Worm (Caenorhabditis elegans): ENCODE results near the gene W02F12.4.

Gene W02F12.4

DNA sequence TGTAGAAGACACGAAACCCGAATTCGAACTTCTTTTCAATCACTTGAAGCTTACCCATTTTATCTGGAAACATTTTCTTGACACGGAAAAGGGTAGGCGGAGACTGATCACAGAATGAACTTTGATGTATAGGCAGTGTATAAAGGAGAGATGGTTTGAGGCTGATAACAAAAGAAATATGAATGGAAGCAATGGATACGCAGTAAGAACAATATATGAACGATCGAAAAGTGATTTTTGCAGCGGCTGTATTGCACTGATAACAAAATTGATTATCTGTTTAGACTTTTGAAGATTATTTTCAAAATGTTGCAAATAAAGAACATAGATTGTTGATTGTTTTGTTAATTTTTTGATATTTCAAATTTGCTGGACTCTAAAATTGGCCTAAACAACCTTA, 41.0 kb downstream of the W02F12.4 start, which contains the start of gene pmp-5:
Gene pmp-5 (minus strand): TSS at position 63 of the 400 bp plus-strand sequence.
- no peak for TF ChIP-seq M03D4.4 (tag; optimal IDR thresholded peaks at IDR 0.05)
- TF ChIP-seq mep-1 (tag; optimal IDR thresholded peaks at IDR 0.05) = no peak
- TF ChIP-seq ces-1 (GFP tag; optimal IDR thresholded peaks at IDR 0.05) = no peak
- TF ChIP-seq drap-1 (GFP tag; optimal IDR thresholded peaks at IDR 0.05) = no peak
- TF ChIP-seq ceh-43 (GFP tag; optimal IDR thresholded peaks at IDR 0.05) = no peak
- no peak for TF ChIP-seq ceh-83 (GFP tag; optimal IDR thresholded peaks at IDR 0.05)
- no peak for TF ChIP-seq mab-5 (tag; optimal IDR thresholded peaks at IDR 0.05)
- no peak for TF ChIP-seq lsy-2 (tag; optimal IDR thresholded peaks at IDR 0.05)
- TF ChIP-seq cnd-1 (tag; optimal IDR thresholded peaks at IDR 0.05) = no peak
- no peak for TF ChIP-seq nhr-76 (tag; optimal IDR thresholded peaks at IDR 0.05)
- TF ChIP-seq unc-39 (tag; optimal IDR thresholded peaks at IDR 0.05) = no peak
- no peak for TF ChIP-seq flh-1 (GFP tag; optimal IDR thresholded peaks at IDR 0.05)
- no peak for TF ChIP-seq sptf-1 (tag; optimal IDR thresholded peaks at IDR 0.05)
- no peak for TF ChIP-seq elt-3 (tag; optimal IDR thresholded peaks at IDR 0.05)
- TF ChIP-seq blmp-1 (tag; optimal IDR thresholded peaks at IDR 0.05) = no peak
- TF ChIP-seq bed-3 (GFP tag; optimal IDR thresholded peaks at IDR 0.05) = no peak
- TF ChIP-seq elt-1 (tag; optimal IDR thresholded peaks at IDR 0.05; ENCODE audit: borderline replicate concordance, insufficient read depth) = no peak

ce11 chrV:6662505-6662904, 44.2 kb downstream of the W02F12.4 start:
- TF ChIP-seq nhr-237 (tag; optimal IDR thresholded peaks at IDR 0.05) (no peak), nhr-12 (tag; optimal IDR thresholded peaks at IDR 0.05) (no peak), elt-3 (tag; optimal IDR thresholded peaks at IDR 0.05) (no peak), M03D4.4 (tag; optimal IDR thresholded peaks at IDR 0.05) (no peak), nhr-2 (tag; optimal IDR thresholded peaks at IDR 0.05) (no peak), lin-32 (GFP tag; optimal IDR thresholded peaks at IDR 0.05) (no peak), mls-2 (tag; optimal IDR thresholded peaks at IDR 0.05) (no peak), snpc-4 (tag; optimal IDR thresholded peaks at IDR 0.05) (no peak)

ce11 chrV:6661658-6662057, 45.1 kb downstream of the W02F12.4 start:
- TF ChIP-seq blmp-1 (tag; optimal IDR thresholded peaks at IDR 0.05) (no peak), mep-1 (tag; optimal IDR thresholded peaks at IDR 0.05) (no peak), ces-1 (GFP tag; optimal IDR thresholded peaks at IDR 0.05) (peak; percentile 25), elt-1 (tag; optimal IDR thresholded peaks at IDR 0.05; ENCODE audit: borderline replicate concordance, insufficient read depth) (no peak), zip-8 (tag; optimal IDR thresholded peaks at IDR 0.05) (no peak), ceh-39 (tag; optimal IDR thresholded peaks at IDR 0.05) (no peak), snpc-4 (tag; optimal IDR thresholded peaks at IDR 0.05) (no peak), mls-2 (tag; optimal IDR thresholded peaks at IDR 0.05) (no peak)

DNA sequence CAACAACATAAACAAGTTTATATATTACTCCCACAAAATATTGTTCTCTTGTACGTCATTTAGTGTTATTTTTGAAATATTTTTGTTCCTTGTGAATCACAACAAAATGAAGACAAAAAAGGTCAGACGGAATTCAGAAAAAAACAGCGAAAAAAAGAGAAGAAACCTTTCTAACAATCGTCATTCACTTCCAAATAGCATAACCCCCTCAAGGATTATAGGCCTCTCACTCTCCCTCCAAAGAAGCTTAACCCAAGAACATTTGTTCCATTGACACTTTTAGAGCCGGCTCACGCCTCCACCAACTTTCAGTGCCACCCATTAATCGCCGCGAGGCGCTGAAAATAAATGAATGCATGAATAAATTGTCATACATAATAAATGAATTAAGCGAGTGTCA, 47.2 kb downstream of the W02F12.4 start:
- TF ChIP-seq elt-1 (tag; optimal IDR thresholded peaks at IDR 0.05; ENCODE audit: borderline replicate concordance, insufficient read depth) (no peak), mep-1 (tag; optimal IDR thresholded peaks at IDR 0.05) (no peak), pha-4 (tag; optimal IDR thresholded peaks at IDR 0.05) (no peak), tbx-8 (GFP tag; optimal IDR thresholded peaks at IDR 0.05) (no peak), ham-2 (GFP tag; optimal IDR thresholded peaks at IDR 0.05) (no peak), unc-120 (tag; optimal IDR thresholded peaks at IDR 0.05; ENCODE audit: poor library complexity, severe bottlenecking) (no peak), nhr-76 (tag; optimal IDR thresholded peaks at IDR 0.05) (no peak), nhr-28 (tag; optimal IDR thresholded peaks at IDR 0.05) (no peak), drap-1 (GFP tag; optimal IDR thresholded peaks at IDR 0.05) (no peak), lin-13 (tag; optimal IDR thresholded peaks at IDR 0.05) (no peak), M03D4.4 (tag; optimal IDR thresholded peaks at IDR 0.05) (no peak), zip-8 (tag; optimal IDR thresholded peaks at IDR 0.05) (no peak), unc-62 (GFP tag; optimal IDR thresholded peaks at IDR 0.05) (no peak), blmp-1 (tag; optimal IDR thresholded peaks at IDR 0.05) (no peak)

DNA sequence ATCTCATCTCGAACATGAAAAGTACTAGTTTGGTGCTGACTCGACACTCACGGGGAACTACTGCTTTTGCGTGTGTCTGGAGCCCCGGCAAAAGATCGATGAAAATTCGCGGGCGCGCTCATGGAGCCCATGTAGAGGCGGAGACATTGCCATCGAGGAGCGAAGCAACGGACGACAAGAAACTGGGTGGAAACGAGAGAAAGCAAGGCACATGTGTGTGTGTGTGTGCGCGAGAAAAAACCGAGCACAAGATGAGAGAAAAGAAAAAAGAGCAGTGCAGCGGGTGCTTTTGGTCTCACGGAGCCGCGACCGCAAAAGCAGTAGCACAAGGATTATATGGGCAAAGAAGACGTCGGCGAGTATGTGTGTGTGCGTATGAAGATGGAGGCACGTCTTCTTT, 48.0 kb downstream of the W02F12.4 start:
- TF ChIP-seq sptf-1 (tag; optimal IDR thresholded peaks at IDR 0.05) = peak; percentile 14
- no peak for TF ChIP-seq nhr-2 (tag; optimal IDR thresholded peaks at IDR 0.05)
- peak; percentile 50 for TF ChIP-seq mep-1 (tag; optimal IDR thresholded peaks at IDR 0.05)
